Worm (Caenorhabditis elegans): ENCODE results near the gene Y67D8B.2.
"Not testable (repeated sequence)": the region's sequence is repeated elsewhere in the genome, so short reads cannot be mapped to it uniquely, and the experiment has no call there.

- not testable (repeated sequence) for TF ChIP-seq pha-4 (tag; optimal IDR thresholded peaks at IDR 0.05); F10E7.11 (tag; optimal IDR thresholded peaks at IDR 0.05); unc-62 (GFP tag; optimal IDR thresholded peaks at IDR 0.05); bed-1 (GFP tag; IDR thresholded peaks at IDR 0.05); nhr-120 (GFP tag; IDR thresholded peaks at IDR 0.05); nfyb-1 (GFP tag; IDR thresholded peaks at IDR 0.05); ceh-100 (GFP tag; IDR thresholded peaks at IDR 0.05); lin-35 (GFP tag; optimal IDR thresholded peaks at IDR 0.05); madf-8 (GFP tag; conservative IDR thresholded peaks at IDR 0.05); ZK185.1 (tag; optimal IDR thresholded peaks at IDR 0.05; ENCODE audit: poor library complexity, severe bottlenecking); T07F8.4 (tag; optimal IDR thresholded peaks at IDR 0.05)
Observed at ce11 chrIV:3142249-3142648, 49.1 kb downstream of the Y67D8B.2 start.
